Worm (Caenorhabditis elegans) whole organism, young adult: ENCODE data around the gene R01H2.4.

Experiments
- B0019.2 ChIP-seq: fragments of 200-800 bp; sonication (Bioruptor generic); conservative IDR thresholded peaks from 2 replicates; pipeline ENCODE4 v1.3.6; 2022; ENCODE audit warnings: missing genetic modification reagents, missing genetic modification characterization, missing compliant biosample characterization
- F10E7.11 ChIP-seq: sonication (generic microtip); optimal IDR thresholded peaks from 2 replicates; lab custom pipeline; 2017; ENCODE audit warnings: mild to moderate bottlenecking, missing genetic modification characterization, moderate library complexity, missing compliant biosample characterization
- F22D6.2 ChIP-seq: sonication (generic microtip); optimal IDR thresholded peaks from 2 replicates; lab custom pipeline; 2016; ENCODE audit warnings: mild to moderate bottlenecking, missing genetic modification characterization, missing compliant biosample characterization
- F49E8.2 ChIP-seq: sonication (generic microtip); optimal IDR thresholded peaks from 3 replicates; lab custom pipeline; 2017; ENCODE audit warnings: missing genetic modification characterization, mild to moderate bottlenecking, missing compliant biosample characterization, antibody characterized with exemption, moderate library complexity; ENCODE audit not compliant: insufficient read depth
- K12H6.12 ChIP-seq: fragments of 200-800 bp; sonication (Bioruptor generic); optimal IDR thresholded peaks from 2 replicates; lab custom pipeline; 2018; ENCODE audit warnings: mild to moderate bottlenecking, missing genetic modification characterization, missing compliant biosample characterization
- akir-1 ChIP-seq: fragments of 200-800 bp; sonication (Bioruptor generic); optimal IDR thresholded peaks from 2 replicates; lab custom pipeline; 2018; ENCODE audit warnings: mild to moderate bottlenecking, missing genetic modification characterization, moderate library complexity, missing compliant biosample characterization
- ama-1 ChIP-seq, 3 experiments: fragments of 150-350 bp in 1 of 3; sonication (generic microtip) in 2 of 3; optimal IDR thresholded peaks; 2 replicates each; lab custom pipeline; 2014 to 2018; ENCODE audit warnings: missing biosample characterization in 2 of 3, missing genetic modification characterization in 2 of 3, missing genetic modification reagents in 2 of 3
- athp-1 ChIP-seq: sonication (generic microtip); optimal IDR thresholded peaks from 2 replicates; lab custom pipeline; 2017; ENCODE audit warnings: mild to moderate bottlenecking, missing genetic modification characterization, missing compliant biosample characterization
- attf-3 ChIP-seq: fragments of 200-800 bp; sonication (Bioruptor generic); conservative IDR thresholded peaks from 2 replicates; pipeline ENCODE4 v1.3.6; 2022; ENCODE audit warnings: missing genetic modification reagents, missing genetic modification characterization, missing compliant biosample characterization
- attf-6 ChIP-seq: fragments of 200-800 bp; sonication (Bioruptor generic); IDR thresholded peaks from 2 replicates; pipeline ENCODE4 v1.3.6; 2022; ENCODE audit warnings: missing genetic modification reagents, missing genetic modification characterization, missing compliant biosample characterization
- bed-1 ChIP-seq: fragments of 200-800 bp; sonication (Bioruptor generic); IDR thresholded peaks from 2 replicates; pipeline ENCODE4 v1.3.6; 2022; ENCODE audit warnings: missing genetic modification reagents, missing genetic modification characterization, missing compliant biosample characterization
- cebp-1 ChIP-seq, 2 experiments: fragments of 200-800 bp in 1 of 2; sonication (Bioruptor generic) in 1 of 2; sonication (generic microtip) in 1 of 2; IDR thresholded peaks in 1 of 2; optimal IDR thresholded peaks in 1 of 2; 2 replicates each; pipeline versions ENCODE4 v1.3.6 to Lab custom; 2017 to 2022; ENCODE audit warnings: missing compliant biosample characterization in 2 of 2, missing genetic modification characterization in 2 of 2, mild to moderate bottlenecking in 1 of 2, missing genetic modification reagents in 1 of 2, moderate library complexity in 1 of 2
- cebp-2 ChIP-seq: fragments of 200-800 bp; sonication (Bioruptor generic); IDR thresholded peaks from 2 replicates; pipeline ENCODE4 v1.3.6; 2022; ENCODE audit warnings: missing genetic modification characterization, missing compliant biosample characterization
- ceh-100 ChIP-seq: fragments of 200-800 bp; sonication (Bioruptor generic); IDR thresholded peaks from 2 replicates; pipeline ENCODE4 v1.3.6; 2022; ENCODE audit warnings: missing genetic modification reagents, missing genetic modification characterization, missing compliant biosample characterization
- ceh-40 ChIP-seq: fragments of 200-800 bp; sonication (Bioruptor generic); IDR thresholded peaks from 2 replicates; pipeline ENCODE4 v1.3.6; 2022; ENCODE audit warnings: missing genetic modification characterization, missing compliant biosample characterization
- chd-7 ChIP-seq: sonication (generic microtip); optimal IDR thresholded peaks from 2 replicates; lab custom pipeline; 2016; ENCODE audit warnings: mild to moderate bottlenecking, missing genetic modification characterization, moderate library complexity, missing compliant biosample characterization
- dox-1 ChIP-seq: fragments of 200-800 bp; sonication (Bioruptor generic); IDR thresholded peaks from 2 replicates; pipeline ENCODE4 v1.3.6; 2022; ENCODE audit warnings: missing genetic modification reagents, missing genetic modification characterization, missing compliant biosample characterization
- egrh-3 ChIP-seq: fragments of 200-800 bp; sonication (Bioruptor generic); IDR thresholded peaks from 2 replicates; pipeline ENCODE4 v1.3.6; 2022; ENCODE audit warnings: missing genetic modification reagents, missing genetic modification characterization, missing compliant biosample characterization
- ekl-4 ChIP-seq: fragments of 200-800 bp; sonication (Bioruptor generic); IDR thresholded peaks from 2 replicates; pipeline ENCODE4 v1.3.6; 2022; ENCODE audit warnings: missing genetic modification reagents, missing genetic modification characterization, missing compliant biosample characterization
- hlh-12 ChIP-seq: sonication (generic microtip); optimal IDR thresholded peaks from 2 replicates; lab custom pipeline; 2016; ENCODE audit warnings: missing genetic modification characterization, missing compliant biosample characterization
- hsf-1 ChIP-seq: fragments of 200-800 bp; sonication (Bioruptor generic); IDR thresholded peaks from 2 replicates; pipeline ENCODE4 v1.3.6; 2022; ENCODE audit warnings: missing genetic modification reagents, missing genetic modification characterization, missing compliant biosample characterization
- lag-1 ChIP-seq: fragments of 200-800 bp; sonication (Bioruptor generic); IDR thresholded peaks from 2 replicates; pipeline ENCODE4 v1.3.6; 2022; ENCODE audit warnings: missing genetic modification reagents, missing genetic modification characterization, missing compliant biosample characterization
- let-607 ChIP-seq, 2 experiments: fragments of 200-800 bp in 1 of 2; sonication (Bioruptor generic) in 1 of 2; sonication (generic microtip) in 1 of 2; optimal IDR thresholded peaks; 2 replicates each; lab custom pipeline; 2016 to 2018; ENCODE audit warnings: mild to moderate bottlenecking in 2 of 2, missing compliant biosample characterization in 2 of 2, missing genetic modification characterization in 2 of 2, moderate library complexity in 2 of 2, missing genotype in 1 of 2
- lin-26 ChIP-seq: fragments of 200-800 bp; sonication (Bioruptor generic); IDR thresholded peaks from 2 replicates; pipeline ENCODE4 v1.3.6; 2022; ENCODE audit warnings: missing genetic modification reagents, missing genetic modification characterization, missing compliant biosample characterization
- madf-10 ChIP-seq: sonication (generic microtip); optimal IDR thresholded peaks from 2 replicates; lab custom pipeline; 2016; ENCODE audit warnings: mild to moderate bottlenecking, missing genetic modification characterization, missing compliant biosample characterization
- madf-6 ChIP-seq: fragments of 200-800 bp; sonication (Bioruptor generic); IDR thresholded peaks from 2 replicates; pipeline ENCODE4 v1.3.6; 2022; ENCODE audit warnings: missing genetic modification reagents, missing genetic modification characterization, missing compliant biosample characterization
- nhr-80 ChIP-seq: sonication (generic microtip); optimal IDR thresholded peaks from 2 replicates; lab custom pipeline; 2016; ENCODE audit warnings: missing genetic modification characterization, missing compliant biosample characterization
- pbrm-1 ChIP-seq: fragments of 200-800 bp; sonication (Bioruptor generic); IDR thresholded peaks from 2 replicates; pipeline ENCODE4 v1.3.6; 2022; ENCODE audit warnings: missing genetic modification reagents, missing genetic modification characterization, missing compliant biosample characterization
- sea-2 ChIP-seq: fragments of 200-800 bp; sonication (Bioruptor generic); IDR thresholded peaks from 2 replicates; pipeline ENCODE4 v1.3.6; 2022; ENCODE audit warnings: missing genetic modification characterization, missing compliant biosample characterization
- snpc-1.1 ChIP-seq: sonication (generic microtip); optimal IDR thresholded peaks from 2 replicates; lab custom pipeline; 2017; ENCODE audit warnings: missing genetic modification characterization, mild to moderate bottlenecking, missing compliant biosample characterization, antibody characterized with exemption, moderate library complexity, missing genotype, missing genetic modification reagents; ENCODE audit not compliant: insufficient read depth
- snpc-3.4 ChIP-seq: sonication (generic microtip); optimal IDR thresholded peaks from 2 replicates; lab custom pipeline; 2017; ENCODE audit warnings: missing genetic modification characterization, mild to moderate bottlenecking, missing compliant biosample characterization, antibody characterized with exemption, moderate library complexity, missing genotype, missing genetic modification reagents
- somi-1 ChIP-seq: fragments of 200-800 bp; sonication (Bioruptor generic); optimal IDR thresholded peaks from 2 replicates; lab custom pipeline; 2018; ENCODE audit warnings: mild to moderate bottlenecking, missing genetic modification characterization, missing compliant biosample characterization
- unc-130 ChIP-seq: sonication (generic microtip); optimal IDR thresholded peaks from 2 replicates; lab custom pipeline; 2016; ENCODE audit warnings: missing genetic modification reagents, missing genetic modification characterization, missing compliant biosample characterization
- unc-62 ChIP-seq: fragments of 150-350 bp; optimal IDR thresholded peaks from 2 replicates; lab custom pipeline; 2014; ENCODE audit warnings: missing biosample characterization, missing genetic modification reagents, missing genetic modification characterization
- xnd-1 ChIP-seq: sonication (generic microtip); optimal IDR thresholded peaks from 2 replicates; lab custom pipeline; 2016; ENCODE audit warnings: missing genotype, missing genetic modification reagents, missing genetic modification characterization, missing compliant biosample characterization
- ztf-18 ChIP-seq: sonication (generic microtip); optimal IDR thresholded peaks from 2 replicates; lab custom pipeline; 2016; ENCODE audit warnings: missing genotype, mild to moderate bottlenecking, missing genetic modification characterization, missing compliant biosample characterization
- ztf-25 ChIP-seq: fragments of 200-800 bp; sonication (Bioruptor generic); IDR thresholded peaks from 2 replicates; pipeline ENCODE4 v1.3.6; 2022; ENCODE audit warnings: missing genetic modification reagents, missing genetic modification characterization, missing compliant biosample characterization
- ztf-26 ChIP-seq: sonication (generic microtip); optimal IDR thresholded peaks from 2 replicates; lab custom pipeline; 2017; ENCODE audit warnings: missing genetic modification characterization, missing compliant biosample characterization

R01H2.4 gene

ce11 chrIII:7064185-7064584 is at the start of gene R01H2.4:
R01H2.4 (minus strand) TSS chrIII:7064285.
- TF ChIP-seq ama-1 (optimal IDR thresholded peaks at IDR 0.05; lab: Kevin White, UChicago) (no peak), ama-1 (GFP tag; optimal IDR thresholded peaks at IDR 0.05; lab: Kevin White, UChicago) (no peak)

DNA sequence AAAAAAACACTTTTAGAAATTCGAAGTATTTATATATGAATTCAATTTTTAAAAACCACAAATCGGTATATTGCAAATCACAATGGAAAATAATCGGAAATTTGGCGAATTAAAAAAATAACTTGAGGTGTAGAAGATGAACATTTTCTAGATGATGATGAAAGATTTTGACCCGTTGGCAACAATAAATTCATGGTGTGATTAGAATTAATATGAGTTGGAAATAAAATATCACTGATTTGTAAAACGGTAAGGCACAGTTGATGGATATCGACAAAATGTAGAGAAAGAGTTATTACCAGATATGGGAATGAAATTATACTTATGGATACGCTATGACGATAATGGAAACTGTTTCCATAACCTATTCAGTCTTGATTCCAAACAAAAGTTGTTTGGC is 48.2 kb upstream of the R01H2.4 start:
- no peak for TF ChIP-seq dox-1 (GFP tag; lab: Robert Waterston, UW)
- TF ChIP-seq cebp-2 (GFP tag; lab: Robert Waterston, UW), result no peak
- TF ChIP-seq let-607 (tag; optimal IDR thresholded peaks at IDR 0.05; lab: Kevin White, UChicago), result no peak
- TF ChIP-seq chd-7, result no peak
- no peak for TF ChIP-seq ztf-26 (tag; lab: Kevin White, UChicago)
- TF ChIP-seq unc-62 (GFP tag; lab: Kevin White, UChicago), result no peak
- no peak for TF ChIP-seq lag-1 (GFP tag; lab: Robert Waterston, UW)
- no peak for TF ChIP-seq sea-2 (GFP tag; lab: Robert Waterston, UW)

DNA sequence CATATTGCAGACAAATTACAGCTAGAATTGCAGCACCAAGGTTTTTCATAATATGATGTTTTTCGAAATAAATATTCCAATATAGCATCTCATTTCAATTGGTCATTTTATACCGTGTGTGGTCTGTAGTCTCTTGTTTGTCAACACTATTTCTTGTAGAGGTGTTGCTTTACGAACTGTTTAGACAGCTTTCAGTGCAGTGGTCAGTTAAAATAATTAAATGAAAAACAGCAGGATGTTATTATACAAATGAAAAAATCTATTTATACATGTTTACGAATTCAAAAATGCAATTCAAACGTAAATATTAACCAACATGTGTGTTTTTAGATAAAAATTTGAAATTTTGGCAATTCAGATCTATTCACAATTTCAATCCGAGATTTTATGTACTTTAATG is 47.7 kb upstream of the R01H2.4 start, which contains the start of gene B0280.7:
TSS of gene B0280.7 (minus strand) at position 101 of the 400 bp plus-strand sequence.
- TF ChIP-seq lin-26 (GFP tag; lab: Robert Waterston, UW) (0 out of 2 replicates have a peak, but pooled peaks have one; percentile 18), ceh-100 (no peak)

DNA sequence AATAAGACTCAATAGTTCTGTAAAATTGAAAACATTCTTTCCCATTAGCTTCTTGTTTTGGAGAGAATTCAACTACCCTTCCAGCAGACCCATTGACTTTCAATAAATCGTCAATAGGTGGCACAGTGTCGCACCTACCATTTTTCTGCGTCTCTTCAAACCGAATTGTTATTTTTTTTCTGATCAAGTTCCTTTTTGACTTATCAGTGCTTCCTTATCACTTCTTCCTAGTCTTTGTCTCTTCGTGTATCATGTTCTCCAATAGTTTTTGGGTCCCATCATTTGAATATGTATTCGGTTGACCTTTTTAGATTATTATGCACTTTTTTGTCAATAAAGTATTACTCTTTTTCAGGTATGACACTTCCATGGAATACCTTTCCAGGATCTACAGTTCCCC is 43.9 kb upstream of the R01H2.4 start, which contains the start of gene odd-1:
TSS of gene odd-1 (plus strand) at position 349 of the 400 bp plus-strand sequence.
- TF ChIP-seq ztf-25 (GFP tag; lab: Robert Waterston, UW) (no peak), ceh-40 (GFP tag; lab: Robert Waterston, UW) (no peak), athp-1 (tag; lab: Kevin White, UChicago) (no peak), akir-1 (GFP tag; lab: Kevin White, UChicago) (no peak), nhr-80 (peak; percentile 39)

DNA sequence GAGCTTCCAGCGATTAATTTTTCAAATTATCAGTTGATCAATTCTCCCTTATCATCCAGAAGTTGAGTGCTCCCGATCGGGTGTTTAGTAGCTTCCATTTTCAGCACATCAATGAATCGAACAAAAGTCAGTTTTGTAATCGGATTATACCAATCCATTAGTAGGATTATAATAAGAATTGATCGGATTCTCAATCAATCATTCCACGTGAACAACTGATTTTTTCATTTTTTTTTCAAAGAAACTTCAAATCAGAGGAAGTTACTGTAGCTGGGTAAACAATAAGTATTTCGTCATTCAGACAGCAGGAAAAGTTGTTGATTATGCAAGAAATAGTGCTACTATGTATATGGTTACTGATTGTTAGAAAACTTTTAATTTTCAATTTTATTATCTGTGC is 42.8 kb upstream of the R01H2.4 start:
- TF ChIP-seq pbrm-1 (GFP tag; lab: Robert Waterston, UW), result no peak
- no peak for TF ChIP-seq let-607 (tag; optimal IDR thresholded peaks at IDR 0.05; lab: Kevin White, UChicago)
- TF ChIP-seq madf-10 (tag; lab: Kevin White, UChicago), result no peak
- no peak for TF ChIP-seq ekl-4 (GFP tag; lab: Robert Waterston, UW)
- TF ChIP-seq ztf-18 (tag; lab: Kevin White, UChicago), result no peak
- TF ChIP-seq hlh-12 (tag; lab: Kevin White, UChicago), result no peak
- peak; percentile 67 for TF ChIP-seq nhr-80
- no peak for TF ChIP-seq cebp-1 (GFP tag; IDR thresholded peaks at IDR 0.05; lab: Robert Waterston, UW)
- TF ChIP-seq cebp-1 (tag; optimal IDR thresholded peaks at IDR 0.05; lab: Kevin White, UChicago), result peak; percentile 52
- TF ChIP-seq K12H6.12 (tag; lab: Kevin White, UChicago), result no peak
- no peak for TF ChIP-seq egrh-3 (GFP tag; lab: Robert Waterston, UW)
- TF ChIP-seq, all 124 proteins: peak for 2

ce11 chrIII:7103940-7104440 is 39.9 kb upstream of the R01H2.4 start, which contains the start of gene cpg-2:
cpg-2 (minus strand) TSS chrIII:7103990.
- no peak for TF ChIP-seq cebp-2 (GFP tag; lab: Robert Waterston, UW)
- TF ChIP-seq unc-130 (GFP tag; lab: Kevin White, UChicago), result peak; percentile 94
- TF ChIP-seq snpc-3.4, result peak; percentile 96
- TF ChIP-seq lag-1 (GFP tag; lab: Robert Waterston, UW), result no peak
- TF ChIP-seq attf-3 (GFP tag; lab: Robert Waterston, UW), result peak; percentile 24; the same call in 1 of the 2 replicates
- TF ChIP-seq somi-1 (GFP tag; lab: Kevin White, UChicago), result no peak
- peak; percentile 86 for TF ChIP-seq hsf-1
- peak; percentile 95 for TF ChIP-seq F49E8.2 (tag; lab: Kevin White, UChicago)
- peak; percentile 80 for TF ChIP-seq B0019.2
- TF ChIP-seq ztf-26 (tag; lab: Kevin White, UChicago), result no peak
- peak; percentile 82 for TF ChIP-seq snpc-1.1
- no peak for TF ChIP-seq bed-1 (GFP tag; lab: Robert Waterston, UW)
- no peak for TF ChIP-seq F10E7.11 (tag; lab: Kevin White, UChicago)
- no peak for TF ChIP-seq hlh-12 (tag; lab: Kevin White, UChicago)
- peak; percentile 73; the same call in 1 of the 2 replicates for TF ChIP-seq attf-6 (GFP tag; lab: Robert Waterston, UW)
- TF ChIP-seq madf-6 (GFP tag; lab: Robert Waterston, UW), result peak; percentile 100
- TF ChIP-seq F22D6.2 (tag; lab: Kevin White, UChicago), result no peak
- peak; percentile 97 for TF ChIP-seq xnd-1 (tag; lab: Kevin White, UChicago)
